Worm (Caenorhabditis elegans) whole organism, young adult: ENCODE results near the gene pitr-2.

ENCODE experiments used
- B0035.1 ChIP-seq: sonication (generic microtip); optimal IDR thresholded peaks from 2 replicates; lab custom pipeline; 2016; ENCODE audit warnings: missing genetic modification characterization, mild to moderate bottlenecking, missing compliant biosample characterization, missing genotype, missing genetic modification reagents
- B0336.3 ChIP-seq: fragments of 200-800 bp; sonication (Bioruptor generic); IDR thresholded peaks from 2 replicates; pipeline ENCODE4 v1.3.6; 2022; ENCODE audit warnings: missing genetic modification characterization, missing compliant biosample characterization
- C06A6.2 ChIP-seq: fragments of 200-800 bp; sonication (Bioruptor generic); conservative IDR thresholded peaks from 2 replicates; pipeline ENCODE4 v1.3.6; 2022; ENCODE audit warnings: missing genetic modification characterization, missing compliant biosample characterization
- F23B12.7 ChIP-seq: sonication (generic microtip); optimal IDR thresholded peaks from 2 replicates; lab custom pipeline; 2017; ENCODE audit warnings: missing genetic modification characterization, mild to moderate bottlenecking, missing compliant biosample characterization, antibody characterized with exemption, moderate library complexity; ENCODE audit not compliant: insufficient read depth
- F33H1.4 ChIP-seq: fragments of 200-800 bp; sonication (Bioruptor generic); IDR thresholded peaks from 2 replicates; pipeline ENCODE4 v1.3.6; 2022; ENCODE audit warnings: missing genetic modification reagents, missing genetic modification characterization, missing compliant biosample characterization
- F37B4.10 ChIP-seq: fragments of 200-800 bp; sonication (Bioruptor generic); IDR thresholded peaks from 2 replicates; pipeline ENCODE4 v1.3.6; 2022; ENCODE audit warnings: missing genetic modification characterization, missing compliant biosample characterization
- F39B2.1 ChIP-seq: fragments of 200-800 bp; sonication (Bioruptor generic); IDR thresholded peaks from 2 replicates; pipeline ENCODE4 v1.3.6; 2022; ENCODE audit warnings: missing genetic modification reagents, missing genetic modification characterization, missing compliant biosample characterization
- K11D2.4 ChIP-seq: fragments of 200-800 bp; sonication (Bioruptor generic); IDR thresholded peaks from 2 replicates; pipeline ENCODE4 v1.3.6; 2022; ENCODE audit warnings: missing genetic modification reagents, missing genetic modification characterization, missing compliant biosample characterization
- K12H6.12 ChIP-seq: fragments of 200-800 bp; sonication (Bioruptor generic); optimal IDR thresholded peaks from 2 replicates; lab custom pipeline; 2018; ENCODE audit warnings: mild to moderate bottlenecking, missing genetic modification characterization, missing compliant biosample characterization
- T07F8.4 ChIP-seq: sonication (generic microtip); optimal IDR thresholded peaks from 2 replicates; lab custom pipeline; 2016; ENCODE audit warnings: mild to moderate bottlenecking, missing genetic modification characterization, moderate library complexity, missing compliant biosample characterization
- Y53F4B.3 ChIP-seq: fragments of 200-800 bp; sonication (Bioruptor generic); IDR thresholded peaks from 2 replicates; pipeline ENCODE4 v1.3.6; 2022; ENCODE audit warnings: missing genetic modification reagents, missing genetic modification characterization, missing compliant biosample characterization
- ama-1 ChIP-seq, 3 experiments: fragments of 150-350 bp in 1 of 3; sonication (generic microtip) in 2 of 3; optimal IDR thresholded peaks; 2 replicates each; lab custom pipeline; 2014 to 2018; ENCODE audit warnings: missing biosample characterization in 2 of 3, missing genetic modification characterization in 2 of 3, missing genetic modification reagents in 2 of 3
- aptf-2 ChIP-seq: fragments of 200-800 bp; sonication (Bioruptor generic); conservative IDR thresholded peaks from 2 replicates; pipeline ENCODE4 v1.3.6; 2022; ENCODE audit warnings: missing genetic modification reagents, missing genetic modification characterization, missing compliant biosample characterization
- attf-5 ChIP-seq: fragments of 200-800 bp; sonication (Bioruptor generic); optimal IDR thresholded peaks from 2 replicates; lab custom pipeline; 2018; ENCODE audit warnings: mild to moderate bottlenecking, missing genetic modification characterization, missing compliant biosample characterization
- attf-6 ChIP-seq: fragments of 200-800 bp; sonication (Bioruptor generic); IDR thresholded peaks from 2 replicates; pipeline ENCODE4 v1.3.6; 2022; ENCODE audit warnings: missing genetic modification reagents, missing genetic modification characterization, missing compliant biosample characterization
- bed-1 ChIP-seq: fragments of 200-800 bp; sonication (Bioruptor generic); IDR thresholded peaks from 2 replicates; pipeline ENCODE4 v1.3.6; 2022; ENCODE audit warnings: missing genetic modification reagents, missing genetic modification characterization, missing compliant biosample characterization
- cebp-1 ChIP-seq, 2 experiments: fragments of 200-800 bp in 1 of 2; sonication (Bioruptor generic) in 1 of 2; sonication (generic microtip) in 1 of 2; IDR thresholded peaks in 1 of 2; optimal IDR thresholded peaks in 1 of 2; 2 replicates each; pipeline versions ENCODE4 v1.3.6 to Lab custom; 2017 to 2022; ENCODE audit warnings: missing compliant biosample characterization in 2 of 2, missing genetic modification characterization in 2 of 2, mild to moderate bottlenecking in 1 of 2, missing genetic modification reagents in 1 of 2, moderate library complexity in 1 of 2
- cebp-2 ChIP-seq: fragments of 200-800 bp; sonication (Bioruptor generic); IDR thresholded peaks from 2 replicates; pipeline ENCODE4 v1.3.6; 2022; ENCODE audit warnings: missing genetic modification characterization, missing compliant biosample characterization
- ceh-27 ChIP-seq: fragments of 200-800 bp; sonication (Bioruptor generic); optimal IDR thresholded peaks from 2 replicates; lab custom pipeline; 2018; ENCODE audit warnings: mild to moderate bottlenecking, missing genetic modification characterization, moderate library complexity, missing compliant biosample characterization
- ceh-58 ChIP-seq: fragments of 200-800 bp; sonication (Bioruptor generic); IDR thresholded peaks from 2 replicates; pipeline ENCODE4 v1.3.6; 2022; ENCODE audit warnings: missing genetic modification characterization, missing compliant biosample characterization
- ceh-79 ChIP-seq: sonication (generic microtip); optimal IDR thresholded peaks from 2 replicates; lab custom pipeline; 2017; ENCODE audit warnings: mild to moderate bottlenecking, missing genetic modification characterization, missing compliant biosample characterization
- ceh-91 ChIP-seq: fragments of 200-800 bp; sonication (Bioruptor generic); IDR thresholded peaks from 2 replicates; pipeline ENCODE4 v1.3.6; 2022; ENCODE audit warnings: missing genetic modification reagents, missing genetic modification characterization, missing compliant biosample characterization
- dox-1 ChIP-seq: fragments of 200-800 bp; sonication (Bioruptor generic); IDR thresholded peaks from 2 replicates; pipeline ENCODE4 v1.3.6; 2022; ENCODE audit warnings: missing genetic modification reagents, missing genetic modification characterization, missing compliant biosample characterization
- dpl-1 ChIP-seq: fragments of 150-350 bp; optimal IDR thresholded peaks from 2 replicates; lab custom pipeline; 2014; ENCODE audit warnings: missing biosample characterization, missing genetic modification reagents, missing genetic modification characterization
- fkh-3 ChIP-seq: sonication (generic microtip); optimal IDR thresholded peaks from 2 replicates; lab custom pipeline; 2016; ENCODE audit warnings: mild to moderate bottlenecking, missing genetic modification characterization, missing compliant biosample characterization
- gei-17 ChIP-seq: fragments of 200-800 bp; sonication (Bioruptor generic); optimal IDR thresholded peaks from 2 replicates; lab custom pipeline; 2018; ENCODE audit warnings: mild to moderate bottlenecking, missing genetic modification characterization, missing compliant biosample characterization
- hlh-12 ChIP-seq: sonication (generic microtip); optimal IDR thresholded peaks from 2 replicates; lab custom pipeline; 2016; ENCODE audit warnings: missing genetic modification characterization, missing compliant biosample characterization
- lin-54 ChIP-seq: fragments of 200-800 bp; sonication (Bioruptor generic); optimal IDR thresholded peaks from 2 replicates; lab custom pipeline; 2018; ENCODE audit warnings: mild to moderate bottlenecking, missing genetic modification characterization, missing compliant biosample characterization
- lsl-1 ChIP-seq: fragments of 200-800 bp; sonication (Bioruptor generic); optimal IDR thresholded peaks from 2 replicates; lab custom pipeline; 2018; ENCODE audit warnings: mild to moderate bottlenecking, missing genetic modification characterization, moderate library complexity, missing compliant biosample characterization
- madf-3 ChIP-seq: fragments of 200-800 bp; sonication (Bioruptor generic); IDR thresholded peaks from 2 replicates; pipeline ENCODE4 v1.3.6; 2022; ENCODE audit warnings: missing genetic modification reagents, missing genetic modification characterization, missing compliant biosample characterization
- nfya-1 ChIP-seq: sonication (generic microtip); optimal IDR thresholded peaks from 2 replicates; lab custom pipeline; 2017; ENCODE audit warnings: antibody characterized with exemption, missing compliant biosample characterization, missing genetic modification characterization, borderline replicate concordance; ENCODE audit not compliant: insufficient read depth
- nfya-2 ChIP-seq: fragments of 200-800 bp; sonication (Bioruptor generic); IDR thresholded peaks from 2 replicates; pipeline ENCODE4 v1.3.6; 2022; ENCODE audit warnings: missing genetic modification reagents, missing genetic modification characterization, missing compliant biosample characterization
- pbrm-1 ChIP-seq: fragments of 200-800 bp; sonication (Bioruptor generic); IDR thresholded peaks from 2 replicates; pipeline ENCODE4 v1.3.6; 2022; ENCODE audit warnings: missing genetic modification reagents, missing genetic modification characterization, missing compliant biosample characterization
- pha-4 ChIP-seq: fragments of 150-350 bp; sonication (generic microtip); optimal IDR thresholded peaks from 2 replicates; lab custom pipeline; 2014; ENCODE audit warnings: missing biosample characterization, missing genetic modification reagents, missing genetic modification characterization
- sdz-38 ChIP-seq: sonication (generic microtip); optimal IDR thresholded peaks from 2 replicates; lab custom pipeline; 2016; ENCODE audit warnings: missing genotype, missing genetic modification characterization, missing compliant biosample characterization
- snpc-1.1 ChIP-seq: sonication (generic microtip); optimal IDR thresholded peaks from 2 replicates; lab custom pipeline; 2017; ENCODE audit warnings: missing genetic modification characterization, mild to moderate bottlenecking, missing compliant biosample characterization, antibody characterized with exemption, moderate library complexity, missing genotype, missing genetic modification reagents; ENCODE audit not compliant: insufficient read depth
- snpc-1.3 ChIP-seq: sonication (generic microtip); optimal IDR thresholded peaks from 2 replicates; lab custom pipeline; 2017; ENCODE audit warnings: missing genetic modification characterization, mild to moderate bottlenecking, missing compliant biosample characterization, antibody characterized with exemption, moderate library complexity, missing genotype, missing genetic modification reagents; ENCODE audit not compliant: insufficient read depth
- sptf-2 ChIP-seq: fragments of 200-800 bp; sonication (Bioruptor generic); optimal IDR thresholded peaks from 2 replicates; lab custom pipeline; 2018; ENCODE audit warnings: mild to moderate bottlenecking, missing genetic modification characterization, missing compliant biosample characterization
- tbp1 ChIP-seq: fragments of 200-800 bp; sonication (Bioruptor generic); optimal IDR thresholded peaks from 2 replicates; lab custom pipeline; 2018; ENCODE audit warnings: mild to moderate bottlenecking, missing genetic modification characterization, missing compliant biosample characterization
- xnd-1 ChIP-seq: sonication (generic microtip); optimal IDR thresholded peaks from 2 replicates; lab custom pipeline; 2016; ENCODE audit warnings: missing genotype, missing genetic modification reagents, missing genetic modification characterization, missing compliant biosample characterization
- ztf-18 ChIP-seq: sonication (generic microtip); optimal IDR thresholded peaks from 2 replicates; lab custom pipeline; 2016; ENCODE audit warnings: missing genotype, mild to moderate bottlenecking, missing genetic modification characterization, missing compliant biosample characterization
- ztf-25 ChIP-seq: fragments of 200-800 bp; sonication (Bioruptor generic); IDR thresholded peaks from 2 replicates; pipeline ENCODE4 v1.3.6; 2022; ENCODE audit warnings: missing genetic modification reagents, missing genetic modification characterization, missing compliant biosample characterization
- ztf-26 ChIP-seq: sonication (generic microtip); optimal IDR thresholded peaks from 2 replicates; lab custom pipeline; 2017; ENCODE audit warnings: missing genetic modification characterization, missing compliant biosample characterization
- ztf-3 ChIP-seq: fragments of 200-800 bp; sonication (Bioruptor generic); optimal IDR thresholded peaks from 2 replicates; lab custom pipeline; 2018; ENCODE audit warnings: mild to moderate bottlenecking, missing genetic modification characterization, missing compliant biosample characterization

Gene pitr-2

DNA sequence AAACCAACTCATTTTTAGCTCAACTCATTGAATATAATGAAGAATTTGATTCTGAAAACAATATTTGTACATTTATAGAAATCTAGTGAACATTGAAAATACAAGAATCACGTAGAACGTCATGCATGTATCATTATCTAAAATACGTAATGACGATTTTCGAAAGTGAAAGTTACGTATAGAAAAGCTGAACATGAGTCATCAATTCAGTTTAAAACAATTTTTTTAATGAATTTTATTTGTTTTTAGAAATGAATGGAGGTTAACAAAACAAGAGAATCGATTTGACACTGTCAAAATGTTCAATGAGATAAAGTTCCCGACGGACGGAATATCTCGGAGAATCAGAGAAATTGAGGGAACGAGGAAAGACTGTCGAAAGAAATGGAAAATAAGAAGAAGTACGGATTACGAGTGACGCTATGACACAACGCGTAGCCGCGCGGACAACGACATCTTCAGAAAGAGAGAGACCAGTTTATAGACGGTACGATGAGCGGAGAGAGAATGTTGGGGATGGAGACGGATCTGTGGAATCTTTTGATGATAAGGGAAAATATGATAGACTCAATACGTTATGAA lies 44.2 kb upstream of the pitr-2 start, which contains the start of gene ptr-1:
TSS of gene ptr-1 (minus strand) at position 51 of the 582 bp plus-strand sequence.
- TF ChIP-seq ama-1 (optimal IDR thresholded peaks at IDR 0.05; lab: Kevin White, UChicago) = no peak
- TF ChIP-seq ama-1 (GFP tag; optimal IDR thresholded peaks at IDR 0.05; lab: Kevin White, UChicago) = no peak
- TF ChIP-seq ztf-26 (tag; lab: Kevin White, UChicago) = no peak
- 0 out of 2 replicates have a peak, but pooled peaks have one; percentile 44 for TF ChIP-seq F37B4.10 (GFP tag; lab: Robert Waterston, UW)
- no peak for TF ChIP-seq aptf-2 (GFP tag; lab: Robert Waterston, UW)

DNA sequence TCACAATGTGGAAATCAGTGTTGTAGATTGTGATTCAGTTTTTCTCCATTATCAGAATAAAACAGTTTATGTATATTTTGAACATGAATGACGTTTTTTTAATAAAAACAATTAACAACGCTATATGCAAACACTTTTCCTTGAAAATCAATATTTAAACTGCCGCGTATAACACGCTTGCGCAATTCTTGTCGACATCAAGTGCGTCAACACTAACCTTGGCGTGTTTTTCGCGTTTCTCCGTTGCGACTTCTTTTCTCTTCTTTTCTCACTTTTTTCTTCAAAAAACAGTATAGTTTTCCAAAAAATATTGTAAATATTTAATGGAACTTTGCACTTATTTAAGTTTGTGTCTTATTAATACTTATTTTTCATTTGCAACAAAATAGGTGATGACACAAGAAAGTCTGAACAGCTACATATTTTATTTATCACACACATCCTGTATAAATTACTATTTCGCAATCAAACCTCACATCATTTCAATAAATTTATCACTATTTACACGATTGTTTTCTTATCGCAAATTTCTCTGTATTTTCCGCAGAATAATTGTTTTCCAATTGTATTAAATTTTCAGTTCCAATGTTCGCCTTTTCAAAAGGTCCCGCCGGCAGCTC lies 37.8 kb upstream of the pitr-2 start, which contains the start of gene spas-1:
TSS of gene spas-1 (plus strand) at position 572 of the 620 bp plus-strand sequence.
- peak; percentile 67 for TF ChIP-seq tbp1 (GFP tag; lab: Kevin White, UChicago)
- TF ChIP-seq bed-1 (GFP tag; lab: Robert Waterston, UW) = no peak
- TF ChIP-seq gei-17 (GFP tag; lab: Kevin White, UChicago) = peak; percentile 19
- TF ChIP-seq hlh-12 (tag; lab: Kevin White, UChicago) = no peak
- TF ChIP-seq madf-3 (GFP tag; lab: Robert Waterston, UW) = 0 out of 2 replicates have a peak, but pooled peaks have one; percentile 5
- TF ChIP-seq attf-5 (GFP tag; lab: Kevin White, UChicago) = peak; percentile 84
- TF ChIP-seq ztf-18 (tag; lab: Kevin White, UChicago) = peak; percentile 98
- TF ChIP-seq Y53F4B.3 (GFP tag; lab: Robert Waterston, UW) = no peak
- peak; percentile 88 for TF ChIP-seq F23B12.7 (tag; lab: Kevin White, UChicago)
- peak; percentile 81 for TF ChIP-seq pha-4 (tag; lab: Kevin White, UChicago)
- TF ChIP-seq ztf-3 = no peak
- TF ChIP-seq dox-1 (GFP tag; lab: Robert Waterston, UW) = peak; percentile 85
- no peak for TF ChIP-seq fkh-3 (tag; lab: Kevin White, UChicago)
- TF ChIP-seq nfya-1 (tag; lab: Kevin White, UChicago) = no peak
- TF ChIP-seq sdz-38 = no peak
- peak; percentile 91 for TF ChIP-seq dpl-1 (GFP tag; lab: Kevin White, UChicago)
- no peak for TF ChIP-seq cebp-2 (GFP tag; lab: Robert Waterston, UW)
- TF ChIP-seq pbrm-1 (GFP tag; lab: Robert Waterston, UW) = peak; percentile 83; the same call in 1 of the 2 replicates
- no peak for TF ChIP-seq ceh-91
- TF ChIP-seq F39B2.1 = no peak
- no peak for TF ChIP-seq snpc-1.3 (tag; lab: Kevin White, UChicago)
- no peak for TF ChIP-seq nfya-2 (GFP tag; lab: Robert Waterston, UW)
- peak; percentile 52 for TF ChIP-seq F33H1.4 (GFP tag; lab: Robert Waterston, UW)
- TF ChIP-seq ceh-58 (GFP tag; lab: Robert Waterston, UW) = no peak
- TF ChIP-seq lsl-1 (GFP tag; lab: Kevin White, UChicago) = peak; percentile 54
- TF ChIP-seq sptf-2 = no peak
- no peak for TF ChIP-seq T07F8.4 (tag; lab: Kevin White, UChicago)
- no peak for TF ChIP-seq ztf-25 (GFP tag; lab: Robert Waterston, UW)
- TF ChIP-seq C06A6.2 (GFP tag; lab: Robert Waterston, UW) = peak; percentile 69
- TF ChIP-seq ztf-26 (tag; lab: Kevin White, UChicago) = peak; percentile 56
- no peak for TF ChIP-seq attf-6 (GFP tag; lab: Robert Waterston, UW)
- peak; percentile 67 for TF ChIP-seq B0336.3 (GFP tag; lab: Robert Waterston, UW)
- peak; percentile 40; the same call in 1 of the 2 replicates for TF ChIP-seq K11D2.4 (GFP tag; lab: Robert Waterston, UW)
- TF ChIP-seq K12H6.12 = peak; percentile 48
- TF ChIP-seq lin-54 = peak; percentile 97
- peak; percentile 10 for TF ChIP-seq B0035.1 (tag; lab: Kevin White, UChicago)
- peak; percentile 40 for TF ChIP-seq xnd-1 (tag; lab: Kevin White, UChicago)
- peak; percentile 16 for TF ChIP-seq snpc-1.1 (tag; lab: Kevin White, UChicago)
- TF ChIP-seq ceh-27 (GFP tag; lab: Kevin White, UChicago) = peak; percentile 56
- TF ChIP-seq ceh-79 (tag; lab: Kevin White, UChicago) = no peak
- 0 out of 2 replicates have a peak, but pooled peaks have one; percentile 37 for TF ChIP-seq cebp-1 (GFP tag; IDR thresholded peaks at IDR 0.05; lab: Robert Waterston, UW)
- TF ChIP-seq cebp-1 (tag; optimal IDR thresholded peaks at IDR 0.05; lab: Kevin White, UChicago) = peak; percentile 89
